Fruit fly (Drosophila melanogaster) whole organism, wandering third instar larva: ENCODE results near the gene dec.

Source experiments
- CG32264 ChIP-seq: fragments of 200-800 bp; sonication (Bioruptor generic); optimal IDR thresholded peaks from 2 replicates; lab custom pipeline; 2016; ENCODE audit warnings: missing biosample characterization, missing genetic modification characterization
- CG9705 ChIP-seq: fragments of 200-800 bp; sonication (Bioruptor generic); optimal IDR thresholded peaks from 2 replicates; lab custom pipeline; 2018; ENCODE audit warnings: missing biosample characterization, mild to moderate bottlenecking, missing genetic modification characterization
- CrebA ChIP-seq: fragments of 200-800 bp; sonication (Bioruptor generic); optimal IDR thresholded peaks from 2 replicates; lab custom pipeline; 2016; ENCODE audit warnings: missing biosample characterization, mild to moderate bottlenecking, missing genetic modification characterization, borderline replicate concordance
- Dif ChIP-seq: fragments of 200-275, 200-300 bp; sonication (Bioruptor generic); optimal IDR thresholded peaks from 2 replicates; lab custom pipeline; 2018; ENCODE audit warnings: missing biosample characterization, missing genetic modification characterization; ENCODE audit not compliant: partially characterized antibody
- GATAd ChIP-seq: sonication (Bioruptor generic); optimal IDR thresholded peaks from 2 replicates; lab custom pipeline; 2016; ENCODE audit warnings: missing biosample characterization, missing genetic modification characterization
- HLH106 ChIP-seq: fragments of 200-800 bp; optimal IDR thresholded peaks from 3 replicates; lab custom pipeline; 2019; ENCODE audit warnings: missing biosample characterization, mild to moderate bottlenecking, missing genetic modification characterization, moderate library complexity
- Hnf4 ChIP-seq: fragments of 200-800 bp; sonication (Bioruptor generic); optimal IDR thresholded peaks from 2 replicates; lab custom pipeline; 2016; ENCODE audit warnings: missing biosample characterization, mild to moderate bottlenecking, missing genetic modification characterization
- Hr83 ChIP-seq: fragments of 200-300 bp; sonication (Bioruptor generic); optimal IDR thresholded peaks from 2 replicates; lab custom pipeline; 2016; ENCODE audit warnings: missing biosample characterization, mild to moderate bottlenecking, missing genetic modification characterization, moderate library complexity; ENCODE audit not compliant: poor library complexity, severe bottlenecking
- Jra ChIP-seq: sonication (Bioruptor generic); optimal IDR thresholded peaks from 2 replicates; lab custom pipeline; 2016; ENCODE audit warnings: missing biosample characterization, missing genetic modification characterization
- Mio ChIP-seq: sonication (Bioruptor generic); optimal IDR thresholded peaks from 2 replicates; lab custom pipeline; 2016; ENCODE audit warnings: missing biosample characterization, missing genetic modification characterization
- Myc ChIP-seq: fragments of >200 bp; optimal IDR thresholded peaks from 2 replicates; lab custom pipeline; 2017
- OdsH ChIP-seq: fragments of 200-800 bp; sonication (Bioruptor generic); optimal IDR thresholded peaks from 2 replicates; lab custom pipeline; 2016; ENCODE audit warnings: missing biosample characterization, mild to moderate bottlenecking, missing genetic modification characterization
- Rel ChIP-seq, 2 experiments: fragments of 200-800 bp; sonication (Bioruptor generic) in 1 of 2; optimal IDR thresholded peaks; 2 replicates in 1 of 2; 3 replicates in 1 of 2; lab custom pipeline; 2016 to 2019; ENCODE audit warnings: mild to moderate bottlenecking in 2 of 2, missing biosample characterization in 2 of 2, missing genetic modification characterization in 2 of 2, moderate library complexity in 1 of 2
- Sp1 ChIP-seq: fragments of 200-800 bp; sonication (Bioruptor generic); optimal IDR thresholded peaks from 3 replicates; lab custom pipeline; 2019; ENCODE audit warnings: missing biosample characterization, mild to moderate bottlenecking, missing genetic modification characterization, moderate library complexity
- Vsx2 ChIP-seq: fragments of 200-300, 225-300 bp; sonication (Bioruptor generic); optimal IDR thresholded peaks from 2 replicates; lab custom pipeline; 2018; ENCODE audit warnings: missing biosample characterization, missing genetic modification characterization; ENCODE audit not compliant: partially characterized antibody
- br ChIP-seq: fragments of 200-800 bp; sonication (Bioruptor generic); optimal IDR thresholded peaks from 2 replicates; lab custom pipeline; 2016; ENCODE audit warnings: missing biosample characterization, missing genetic modification characterization
- brk ChIP-seq: fragments of 200-800 bp; sonication (Bioruptor generic); optimal IDR thresholded peaks from 2 replicates; lab custom pipeline; 2016; ENCODE audit warnings: missing biosample characterization, mild to moderate bottlenecking, missing genetic modification characterization
- dmrt93B ChIP-seq: fragments of 200-800 bp; sonication (Bioruptor generic); optimal IDR thresholded peaks from 2 replicates; lab custom pipeline; 2018; ENCODE audit warnings: missing biosample characterization, mild to moderate bottlenecking, missing genetic modification characterization
- dsf ChIP-seq: sonication (Bioruptor generic); optimal IDR thresholded peaks from 2 replicates; lab custom pipeline; 2016; ENCODE audit warnings: missing biosample characterization, missing genetic modification characterization, borderline replicate concordance
- ey ChIP-seq: fragments of 200-800 bp; sonication (Bioruptor generic); optimal IDR thresholded peaks from 2 replicates; lab custom pipeline; 2016; ENCODE audit warnings: missing biosample characterization, missing genetic modification characterization
- foxo ChIP-seq, 2 experiments: fragments of 200-800 bp; sonication (Bioruptor generic); optimal IDR thresholded peaks; 2 replicates in 1 of 2; 3 replicates in 1 of 2; lab custom pipeline; 2016 to 2017; ENCODE audit warnings: missing biosample characterization in 2 of 2, missing genetic modification characterization in 2 of 2
- fru ChIP-seq: fragments of 200-800 bp; sonication (Bioruptor generic); optimal IDR thresholded peaks from 3 replicates; lab custom pipeline; 2016; ENCODE audit warnings: missing biosample characterization, mild to moderate bottlenecking, missing genetic modification characterization
- h ChIP-seq: fragments of 200-800 bp; sonication (Bioruptor generic); optimal IDR thresholded peaks from 3 replicates; lab custom pipeline; 2016; ENCODE audit warnings: missing biosample characterization, mild to moderate bottlenecking, missing genetic modification characterization
- jim ChIP-seq: fragments of 175-275, 200-325 bp; sonication (Bioruptor generic); optimal IDR thresholded peaks from 2 replicates; lab custom pipeline; 2016; ENCODE audit warnings: missing biosample characterization, mild to moderate bottlenecking, missing genetic modification characterization
- pan ChIP-seq: fragments of >200 bp; optimal IDR thresholded peaks from 2 replicates; lab custom pipeline; 2017
- psq ChIP-seq: fragments of 200-800 bp; sonication (Bioruptor generic); optimal IDR thresholded peaks from 3 replicates; lab custom pipeline; 2017; ENCODE audit warnings: missing biosample characterization, mild to moderate bottlenecking, missing genetic modification characterization, moderate library complexity
- rgr ChIP-seq: fragments of 200-800 bp; sonication (Bioruptor generic); optimal IDR thresholded peaks from 3 replicates; lab custom pipeline; 2016; ENCODE audit warnings: missing biosample characterization, mild to moderate bottlenecking, missing genetic modification characterization
- sage ChIP-seq: fragments of 200-800 bp; sonication (Bioruptor generic); optimal IDR thresholded peaks from 2 replicates; lab custom pipeline; 2016; ENCODE audit warnings: missing biosample characterization, mild to moderate bottlenecking, missing genetic modification characterization
- sv ChIP-seq: fragments of 200-800 bp; sonication (Bioruptor generic); optimal IDR thresholded peaks from 3 replicates; lab custom pipeline; 2016; ENCODE audit warnings: missing biosample characterization, missing genetic modification characterization
- tai ChIP-seq: sonication (Bioruptor generic); optimal IDR thresholded peaks from 2 replicates; lab custom pipeline; 2016; ENCODE audit warnings: missing biosample characterization, missing genetic modification characterization
- usp ChIP-seq: fragments of >200 bp; optimal IDR thresholded peaks from 2 replicates; lab custom pipeline; 2017; ENCODE audit warnings: missing biosample characterization, missing genetic modification characterization

Gene dec

DNA sequence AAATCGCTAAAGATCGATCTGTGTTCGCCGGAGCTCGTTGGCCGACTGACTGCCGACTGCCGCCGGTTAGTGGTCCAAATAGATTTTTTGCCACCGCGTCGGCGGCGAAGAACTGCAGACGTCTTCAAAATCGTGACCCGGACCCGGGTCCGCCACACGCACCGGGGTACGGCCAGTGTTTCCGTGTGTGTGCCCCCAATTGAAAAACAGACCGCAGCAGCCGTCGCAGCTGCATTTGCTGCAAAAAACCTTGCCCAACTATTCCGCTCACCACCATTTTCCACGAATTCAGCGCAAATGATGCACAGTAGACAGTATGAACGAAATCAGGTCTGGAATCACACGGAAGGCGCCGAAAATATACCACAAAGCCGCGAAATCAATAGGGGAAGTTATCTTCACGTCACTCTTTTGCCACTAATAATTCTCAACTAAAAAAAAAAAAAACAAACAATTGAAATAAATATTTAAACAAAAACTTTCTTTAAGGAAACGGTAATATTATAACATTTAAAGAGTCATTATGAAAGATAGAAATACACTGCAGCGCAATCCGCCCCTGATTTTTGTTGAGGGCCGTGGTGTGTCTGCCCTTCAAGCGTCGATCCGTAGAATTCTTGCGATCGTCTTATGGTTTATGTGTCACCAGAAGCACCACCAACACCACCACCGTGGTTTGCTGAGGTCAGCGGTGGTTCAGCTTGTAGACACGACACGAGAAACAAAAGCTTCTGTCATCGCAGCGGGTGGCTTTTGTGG is at the start of gene dec:
dec (minus strand) TSS at position 51 of the 759 bp plus-strand sequence.
- TF ChIP-seq GATAd (no peak), CG9705 (no peak), dmrt93B (no peak), Myc (lab: Kevin White, UChicago) (no peak)

dm6 chrX:7920081-7920688 is 47.2 kb upstream of the dec start, which contains the start of the genes hdm and Ykt6:
hdm (minus strand) TSS chrX:7920131.
Ykt6 (plus strand) TSS chrX:7920409.
- TF ChIP-seq ey (GFP tag; lab: Kevin White, UChicago) (peak; percentile 77), dmrt93B (no peak), pan (lab: Kevin White, UChicago) (no peak), brk (GFP tag; lab: Kevin White, UChicago) (no peak), usp (no peak), Vsx2 (GFP tag; lab: Kevin White, UChicago) (no peak), rgr (GFP tag; lab: Kevin White, UChicago) (peak; percentile 81), sv (GFP tag; lab: Kevin White, UChicago) (peak; percentile 67), h (GFP tag; lab: Kevin White, UChicago) (peak; percentile 86), sage (GFP tag; lab: Kevin White, UChicago) (no peak), Jra (peak; percentile 93), Hr83 (GFP tag; lab: Kevin White, UChicago) (no peak), CG9705 (peak; percentile 62), OdsH (GFP tag; lab: Kevin White, UChicago) (peak; percentile 70), Rel (GFP tag; optimal IDR thresholded peaks at IDR 0.05; lab: Kevin White, UChicago) (no peak), Rel (tag; optimal IDR thresholded peaks at IDR 0.05; lab: Kevin White, UChicago) (peak; percentile 48), foxo (GFP tag; optimal IDR thresholded peaks at IDR 0.05; lab: Kevin White, UChicago) (peak in 1 of 2 experiments; percentile 87), Mio (GFP tag; lab: Kevin White, UChicago) (peak; percentile 3), GATAd (peak; percentile 79), CG32264 (peak; percentile 28), Hnf4 (GFP tag; lab: Kevin White, UChicago) (peak; percentile 92), fru (GFP tag; lab: Kevin White, UChicago) (peak; percentile 85), Dif (GFP tag; lab: Kevin White, UChicago) (no peak), jim (GFP tag; lab: Kevin White, UChicago) (no peak), HLH106 (tag; lab: Kevin White, UChicago) (peak; percentile 76), psq (GFP tag; lab: Kevin White, UChicago) (peak; percentile 70)

DNA sequence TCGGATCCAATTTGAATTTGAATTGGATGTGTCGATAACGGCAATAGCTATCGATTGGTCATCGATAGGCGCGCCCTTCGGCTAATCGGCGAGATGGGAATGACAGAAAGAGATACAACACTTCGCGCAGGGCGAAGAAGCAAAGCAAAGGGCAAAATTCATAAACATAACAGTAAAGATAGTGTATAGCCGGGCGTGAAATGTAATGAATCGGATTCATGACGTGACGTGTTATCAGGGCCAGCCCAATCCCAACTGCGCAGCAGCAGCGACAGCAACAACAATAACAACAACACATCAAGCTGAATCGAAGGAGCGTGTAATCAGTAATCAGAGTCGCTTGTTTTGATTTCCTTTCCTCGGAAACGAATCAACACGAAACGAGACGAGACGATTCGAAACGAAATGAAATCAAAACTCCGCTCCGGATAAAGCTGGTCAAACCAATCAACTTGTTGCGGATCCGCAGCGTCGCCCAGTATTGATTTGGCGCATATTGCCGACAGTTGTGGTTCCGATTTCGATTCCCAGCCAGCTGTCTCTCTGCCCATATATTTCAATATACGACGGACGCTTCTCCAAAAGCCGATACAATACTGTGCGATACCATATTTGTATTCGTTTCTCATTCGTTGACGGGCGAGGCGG is 39.1 kb upstream of the dec start, which contains the start of gene snz:
snz (plus strand) TSS at position 107 of the 648 bp plus-strand sequence.
- no peak for TF ChIP-seq tai (GFP tag; lab: Kevin White, UChicago)
- no peak for TF ChIP-seq ey (GFP tag; lab: Kevin White, UChicago)
- no peak for TF ChIP-seq Dif (GFP tag; lab: Kevin White, UChicago)
- no peak for TF ChIP-seq GATAd
- TF ChIP-seq pan (lab: Kevin White, UChicago), result no peak
- TF ChIP-seq Mio (GFP tag; lab: Kevin White, UChicago), result no peak
- no peak for TF ChIP-seq brk (GFP tag; lab: Kevin White, UChicago)
- no peak for TF ChIP-seq dsf
- TF ChIP-seq OdsH (GFP tag; lab: Kevin White, UChicago), result no peak
- TF ChIP-seq jim (GFP tag; lab: Kevin White, UChicago), result no peak
- TF ChIP-seq usp, result no peak
- no peak for TF ChIP-seq HLH106 (tag; lab: Kevin White, UChicago)
- TF ChIP-seq Jra, result no peak
- no peak for TF ChIP-seq dmrt93B
- TF ChIP-seq Myc (lab: Kevin White, UChicago), result no peak

dm6 chrX:7909482-7909881 is 36.5 kb upstream of the dec start:
- TF ChIP-seq psq (GFP tag; lab: Kevin White, UChicago) (no peak), pan (lab: Kevin White, UChicago) (no peak), sage (GFP tag; lab: Kevin White, UChicago) (no peak), rgr (GFP tag; lab: Kevin White, UChicago) (no peak), Rel (GFP tag; optimal IDR thresholded peaks at IDR 0.05; lab: Kevin White, UChicago) (no peak), Rel (tag; optimal IDR thresholded peaks at IDR 0.05; lab: Kevin White, UChicago) (no peak), CG9705 (no peak), CG32264 (no peak), CrebA (GFP tag; lab: Kevin White, UChicago) (no peak), Dif (GFP tag; lab: Kevin White, UChicago) (no peak), h (GFP tag; lab: Kevin White, UChicago) (no peak), br (GFP tag; lab: Kevin White, UChicago) (no peak), brk (GFP tag; lab: Kevin White, UChicago) (no peak), OdsH (GFP tag; lab: Kevin White, UChicago) (no peak), foxo (GFP tag; optimal IDR thresholded peaks at IDR 0.05; lab: Kevin White, UChicago) (no peak), Sp1 (GFP tag; lab: Kevin White, UChicago) (no peak), dmrt93B (no peak), GATAd (no peak), dsf (no peak)
